Fruit fly (Drosophila melanogaster) whole organism, prepupa: ENCODE results near the gene bero.

Experiments
- Blimp-1 ChIP-seq: fragments of 200-800 bp; sonication (Bioruptor generic); optimal IDR thresholded peaks from 3 replicates; lab custom pipeline; 2017; ENCODE audit warnings: missing biosample characterization, missing genetic modification characterization, mild to moderate bottlenecking, moderate library complexity, missing genetic modification reagents
- CG10631 ChIP-seq: fragments of 200-800 bp; sonication (Bioruptor generic); optimal IDR thresholded peaks from 2 replicates; lab custom pipeline; 2016; ENCODE audit warnings: missing biosample characterization, missing genetic modification characterization
- CG10669 ChIP-seq: fragments of 200-800 bp; sonication (Bioruptor generic); optimal IDR thresholded peaks from 3 replicates; lab custom pipeline; 2018; ENCODE audit warnings: missing biosample characterization, mild to moderate bottlenecking, missing genetic modification characterization, moderate library complexity
- CG11294 ChIP-seq: fragments of 200-800 bp; sonication (Bioruptor generic); IDR thresholded peaks from 2 replicates; pipeline ENCODE4 v1.3.6; 2022; ENCODE audit warnings: missing biosample characterization, missing genetic modification characterization
- CG11762 ChIP-seq: fragments of 200-800 bp; sonication (Bioruptor generic); optimal IDR thresholded peaks from 3 replicates; lab custom pipeline; 2016; ENCODE audit warnings: missing biosample characterization, missing genetic modification characterization; ENCODE audit not compliant: insufficient read depth
- CG1621 ChIP-seq: fragments of 200-800 bp; sonication (Bioruptor generic); optimal IDR thresholded peaks from 3 replicates; lab custom pipeline; 2018; ENCODE audit warnings: missing biosample characterization, mild to moderate bottlenecking, missing genetic modification characterization
- CG16779 ChIP-seq: fragments of 200-800 bp; sonication (Bioruptor generic); optimal IDR thresholded peaks from 3 replicates; lab custom pipeline; 2017; ENCODE audit warnings: missing biosample characterization, mild to moderate bottlenecking, missing genetic modification characterization
- CG3032 ChIP-seq: fragments of 200-800 bp; optimal IDR thresholded peaks from 2 replicates; lab custom pipeline; 2019; ENCODE audit warnings: missing biosample characterization, mild to moderate bottlenecking, missing genetic modification characterization, moderate library complexity
- CG31627 ChIP-seq: fragments of 200-800 bp; sonication (Bioruptor generic); optimal IDR thresholded peaks from 3 replicates; lab custom pipeline; 2016; ENCODE audit warnings: missing biosample characterization, missing genetic modification characterization
- CG32006 ChIP-seq: fragments of 200-800 bp; sonication (Bioruptor generic); optimal IDR thresholded peaks from 3 replicates; lab custom pipeline; 2017; ENCODE audit warnings: missing biosample characterization, mild to moderate bottlenecking, missing genetic modification characterization
- CG34406 ChIP-seq: fragments of 200-800 bp; sonication (Bioruptor generic); optimal IDR thresholded peaks from 3 replicates; lab custom pipeline; 2016; ENCODE audit warnings: missing biosample characterization, missing genetic modification characterization
- CG3919 ChIP-seq: fragments of 200-800 bp; sonication (Bioruptor generic); optimal IDR thresholded peaks from 3 replicates; lab custom pipeline; 2016; ENCODE audit warnings: missing biosample characterization, missing genetic modification characterization
- CG4318 ChIP-seq: fragments of 200-800 bp; sonication (Bioruptor generic); optimal IDR thresholded peaks from 3 replicates; lab custom pipeline; 2017; ENCODE audit warnings: missing biosample characterization, mild to moderate bottlenecking, missing genetic modification characterization
- CG6163 ChIP-seq: fragments of 200-800 bp; sonication (Bioruptor generic); IDR thresholded peaks from 3 replicates; pipeline ENCODE4 v1.3.6; 2022; ENCODE audit warnings: missing biosample characterization, missing genetic modification characterization
- CG6276 ChIP-seq: fragments of 200-800 bp; sonication (Bioruptor generic); optimal IDR thresholded peaks from 2 replicates; lab custom pipeline; 2017; ENCODE audit warnings: missing biosample characterization, mild to moderate bottlenecking, missing genetic modification characterization
- CG6808 ChIP-seq: fragments of 200-800 bp; sonication (Bioruptor generic); optimal IDR thresholded peaks from 3 replicates; lab custom pipeline; 2017; ENCODE audit warnings: missing biosample characterization, missing genetic modification characterization, mild to moderate bottlenecking, moderate library complexity, missing genetic modification reagents
- CG8119 ChIP-seq: fragments of 200-800 bp; sonication (Bioruptor generic); IDR thresholded peaks from 3 replicates; pipeline ENCODE4 v1.3.6; 2022; ENCODE audit warnings: missing biosample characterization, missing genetic modification characterization
- CG9139 ChIP-seq: fragments of 200-800 bp; sonication (Bioruptor generic); optimal IDR thresholded peaks from 3 replicates; lab custom pipeline; 2017; ENCODE audit warnings: missing biosample characterization, mild to moderate bottlenecking, missing genetic modification characterization
- Eip78C ChIP-seq: fragments of 200-800 bp; sonication (Bioruptor generic); peaks from one replicate; lab custom pipeline; 2016; ENCODE audit warnings: missing biosample characterization, missing genetic modification characterization
- Ets96B ChIP-seq: fragments of 200-800 bp; optimal IDR thresholded peaks from 2 replicates; lab custom pipeline; 2019; ENCODE audit warnings: missing biosample characterization, mild to moderate bottlenecking, missing genetic modification characterization, moderate library complexity
- Hr38 ChIP-seq: sonication (Bioruptor generic); optimal IDR thresholded peaks from 2 replicates; lab custom pipeline; 2016; ENCODE audit warnings: missing biosample characterization, missing genetic modification characterization
- Hr39 ChIP-seq: fragments of 200-800 bp; sonication (Bioruptor generic); optimal IDR thresholded peaks from 2 replicates; lab custom pipeline; 2016; ENCODE audit warnings: missing biosample characterization, missing genetic modification characterization
- Hr4 ChIP-seq: fragments of 200-800 bp; sonication (Bioruptor generic); optimal IDR thresholded peaks from 3 replicates; lab custom pipeline; 2016; ENCODE audit warnings: missing biosample characterization, missing genetic modification characterization
- Met ChIP-seq: fragments of 200-800 bp; sonication (Bioruptor generic); optimal IDR thresholded peaks from 3 replicates; lab custom pipeline; 2016; ENCODE audit warnings: missing biosample characterization, missing genetic modification characterization
- Smox ChIP-seq: fragments of 200-800 bp; sonication (Bioruptor generic); optimal IDR thresholded peaks from 3 replicates; lab custom pipeline; 2016; ENCODE audit warnings: missing biosample characterization, missing genetic modification characterization
- Sox102F ChIP-seq: fragments of 200-800 bp; sonication (Bioruptor generic); optimal IDR thresholded peaks from 2 replicates; lab custom pipeline; 2016; ENCODE audit warnings: missing biosample characterization, mild to moderate bottlenecking, missing genetic modification characterization
- Sox14 ChIP-seq: fragments of 200-800 bp; sonication (Bioruptor generic); optimal IDR thresholded peaks from 3 replicates; lab custom pipeline; 2016; ENCODE audit warnings: missing biosample characterization, missing genetic modification characterization
- Sox15 ChIP-seq: fragments of 200-800 bp; sonication (Bioruptor generic); optimal IDR thresholded peaks from 3 replicates; lab custom pipeline; 2016; ENCODE audit warnings: missing biosample characterization, missing genetic modification characterization
- achi ChIP-seq: fragments of 200-800 bp; sonication (Bioruptor generic); optimal IDR thresholded peaks from 3 replicates; lab custom pipeline; 2016; ENCODE audit warnings: missing biosample characterization, missing genetic modification characterization
- acj6 ChIP-seq: fragments of 200-800 bp; sonication (Bioruptor generic); optimal IDR thresholded peaks from 3 replicates; lab custom pipeline; 2016; ENCODE audit warnings: missing biosample characterization, missing genetic modification characterization
- dac ChIP-seq: fragments of 200-800 bp; sonication (Bioruptor generic); optimal IDR thresholded peaks from 2 replicates; lab custom pipeline; 2017; ENCODE audit warnings: missing biosample characterization, mild to moderate bottlenecking, missing genetic modification characterization
- eg ChIP-seq: fragments of 200-800 bp; sonication (Bioruptor generic); IDR thresholded peaks from 3 replicates; pipeline ENCODE4 v1.3.6; 2022; ENCODE audit warnings: missing biosample characterization, missing genetic modification characterization
- esn ChIP-seq: fragments of 200-800 bp; sonication (Bioruptor generic); optimal IDR thresholded peaks from 2 replicates; lab custom pipeline; 2016; ENCODE audit warnings: missing biosample characterization, mild to moderate bottlenecking, missing genetic modification characterization, moderate library complexity
- fd59A ChIP-seq: fragments of 200-800 bp; sonication (Bioruptor generic); optimal IDR thresholded peaks from 2 replicates; lab custom pipeline; 2017; ENCODE audit warnings: missing biosample characterization, mild to moderate bottlenecking, missing genetic modification characterization, missing genetic modification reagents
- fd85E ChIP-seq: fragments of 200-800 bp; sonication (Bioruptor generic); optimal IDR thresholded peaks from 3 replicates; lab custom pipeline; 2016; ENCODE audit warnings: missing biosample characterization, missing genetic modification characterization
- fkh ChIP-seq: fragments of 200-800 bp; sonication (Bioruptor generic); optimal IDR thresholded peaks from 3 replicates; lab custom pipeline; 2017; ENCODE audit warnings: missing biosample characterization, mild to moderate bottlenecking, missing genetic modification characterization, moderate library complexity
- net ChIP-seq: fragments of 200-800 bp; sonication (Bioruptor generic); optimal IDR thresholded peaks from 3 replicates; lab custom pipeline; 2016; ENCODE audit warnings: missing biosample characterization, missing genetic modification characterization
- pdm3 ChIP-seq: fragments of 200-800 bp; sonication (Bioruptor generic); optimal IDR thresholded peaks from 3 replicates; lab custom pipeline; 2016; ENCODE audit warnings: missing biosample characterization, missing genetic modification characterization
- salr ChIP-seq, 2 experiments: fragments of 200-800 bp; sonication (Bioruptor generic); optimal IDR thresholded peaks; 3 replicates each; lab custom pipeline; 2016 to 2018; ENCODE audit warnings: missing biosample characterization in 2 of 2, missing genetic modification characterization in 2 of 2, mild to moderate bottlenecking in 1 of 2
- spab ChIP-seq: fragments of 200-800 bp; sonication (Bioruptor generic); optimal IDR thresholded peaks from 2 replicates; lab custom pipeline; 2017; ENCODE audit warnings: missing biosample characterization, mild to moderate bottlenecking, missing genetic modification characterization, missing genetic modification reagents
- svp ChIP-seq: fragments of 200-800 bp; sonication (Bioruptor generic); peaks from one replicate; lab custom pipeline; 2016; ENCODE audit warnings: missing biosample characterization, missing genetic modification characterization
- topi ChIP-seq: fragments of 200-800 bp; sonication (Bioruptor generic); optimal IDR thresholded peaks from 3 replicates; lab custom pipeline; 2016; ENCODE audit warnings: missing biosample characterization, missing genetic modification characterization

Gene bero

DNA sequence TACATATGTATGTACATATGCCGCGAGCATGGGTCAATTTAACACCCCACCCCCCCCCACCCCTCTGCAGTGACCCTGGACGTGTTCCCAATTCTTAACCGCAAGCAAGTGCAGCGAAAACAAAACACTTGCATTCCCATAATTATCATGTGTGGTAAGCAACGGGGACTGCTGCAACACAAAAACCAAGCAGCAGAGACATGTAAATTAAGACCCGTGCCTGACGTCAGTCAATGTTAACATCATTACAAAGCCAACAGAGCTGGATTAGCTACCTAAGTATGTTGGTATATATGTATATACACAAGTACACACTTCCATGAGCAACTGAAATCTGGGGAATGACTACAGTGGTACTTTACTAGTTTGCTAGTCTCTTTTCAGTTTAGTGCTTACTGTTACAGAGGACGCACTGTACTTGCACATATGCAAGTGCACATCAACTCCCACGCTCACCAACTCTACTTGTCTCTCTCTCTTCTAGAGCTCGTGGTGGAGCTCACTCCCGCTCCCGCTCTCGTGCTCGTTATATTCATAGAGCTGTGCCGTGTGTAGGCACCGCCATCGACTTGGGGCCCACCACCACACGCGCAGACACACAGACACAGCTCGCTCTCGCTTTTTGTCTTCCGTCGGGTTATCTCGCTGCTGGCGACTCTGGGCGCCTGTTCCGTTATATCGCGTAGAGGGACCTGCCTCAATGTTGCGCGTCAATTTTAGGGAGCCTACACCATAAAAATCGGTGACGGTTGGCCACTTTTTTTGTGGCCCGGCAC, 37.1 kb upstream of the bero start (continued):
- TF ChIP-seq eg (GFP tag; lab: Robert Waterston, UW) (peak; percentile 84), CG9139 (GFP tag; lab: Kevin White, UChicago) (no peak), CG3032 (tag; lab: Kevin White, UChicago) (peak; percentile 20), Blimp-1 (peak; percentile 40), CG6163 (no peak; the same call in 2 of the 3 replicates), CG6276 (GFP tag; lab: Kevin White, UChicago) (peak; percentile 24), fkh (GFP tag; lab: Kevin White, UChicago) (no peak), salr (GFP tag; optimal IDR thresholded peaks at IDR 0.05; lab: Kevin White, UChicago) (no peak), Met (no peak), CG3919 (GFP tag; lab: Kevin White, UChicago) (no peak), spab (GFP tag; lab: Kevin White, UChicago) (peak; percentile 47), CG6808 (peak; percentile 40), acj6 (GFP tag; lab: Kevin White, UChicago) (no peak), CG11762 (GFP tag; lab: Kevin White, UChicago) (peak; percentile 37), CG1621 (tag; lab: Kevin White, UChicago) (no peak), Ets96B (no peak), CG16779 (tag; lab: Kevin White, UChicago) (peak; percentile 21), CG10669 (GFP tag; lab: Kevin White, UChicago) (peak; percentile 41), Sox15 (GFP tag; lab: Kevin White, UChicago) (no peak), topi (no peak), pdm3 (GFP tag; lab: Kevin White, UChicago) (no peak), Smox (no peak), Sox14 (no peak), CG31627 (GFP tag; lab: Kevin White, UChicago) (no peak), Hr38 (GFP tag; lab: Kevin White, UChicago) (no peak), svp (GFP tag; lab: Kevin White, UChicago) (no peak), Hr39 (GFP tag; lab: Kevin White, UChicago) (no peak), CG10631 (GFP tag; lab: Kevin White, UChicago) (no peak), dac (GFP tag; lab: Kevin White, UChicago) (no peak), CG32006 (GFP tag; lab: Kevin White, UChicago) (no peak), fd85E (peak; percentile 31), Hr4 (GFP tag; lab: Kevin White, UChicago) (peak; percentile 4), achi (GFP tag; lab: Kevin White, UChicago) (no peak), esn (GFP tag; lab: Kevin White, UChicago) (no peak), CG4318 (GFP tag; lab: Kevin White, UChicago) (no peak), CG11294 (GFP tag; lab: Robert Waterston, UW) (peak; percentile 59), fd59A (GFP tag; lab: Kevin White, UChicago) (no peak), CG8119 (GFP tag; lab: Robert Waterston, UW) (peak; percentile 76; the same call in 2 of the 3 replicates), Sox102F (GFP tag; lab: Kevin White, UChicago) (no peak), Eip78C (GFP tag; lab: Kevin White, UChicago) (peak; percentile 73), net (GFP tag; lab: Kevin White, UChicago) (no peak), CG34406 (GFP tag; lab: Kevin White, UChicago) (no peak)
